Worm (Caenorhabditis elegans) whole organism, late embryonic: Measurements from ENCODE around the gene Y44A6C.1.

Source experiments
- C38D4.7 ChIP-seq: fragments of 200-800 bp; sonication (Bioruptor generic); optimal IDR thresholded peaks from 2 replicates; lab custom pipeline; 2018; ENCODE audit warnings: mild to moderate bottlenecking, missing genetic modification characterization, moderate library complexity, missing compliant biosample characterization
- T23F11.4 ChIP-seq: fragments of 200-800 bp; sonication (Bioruptor generic); optimal IDR thresholded peaks from 2 replicates; lab custom pipeline; 2018; ENCODE audit warnings: mild to moderate bottlenecking, missing genetic modification characterization, missing compliant biosample characterization
- ahr-1 ChIP-seq: sonication (generic microtip); optimal IDR thresholded peaks from 2 replicates; lab custom pipeline; 2016; ENCODE audit warnings: missing genetic modification characterization, missing compliant biosample characterization
- ceh-18 ChIP-seq: sonication (generic microtip); optimal IDR thresholded peaks from 2 replicates; lab custom pipeline; 2016; ENCODE audit warnings: missing genetic modification characterization, missing compliant biosample characterization
- ceh-2 ChIP-seq: sonication (generic microtip); optimal IDR thresholded peaks from 2 replicates; lab custom pipeline; 2016; ENCODE audit warnings: missing genotype, missing genetic modification characterization, missing compliant biosample characterization
- ceh-22 ChIP-seq: sonication (generic microtip); optimal IDR thresholded peaks from 2 replicates; lab custom pipeline; 2017; ENCODE audit warnings: missing biosample characterization, missing genetic modification characterization
- ceh-34 ChIP-seq: sonication (generic microtip); optimal IDR thresholded peaks from 2 replicates; lab custom pipeline; 2016; ENCODE audit warnings: mild to moderate bottlenecking, missing genetic modification characterization, missing compliant biosample characterization
- ceh-48 ChIP-seq: sonication (generic microtip); optimal IDR thresholded peaks from 2 replicates; lab custom pipeline; 2016; ENCODE audit warnings: missing genetic modification characterization, inconsistent platforms, missing compliant biosample characterization
- che-1 ChIP-seq: sonication (generic microtip); optimal IDR thresholded peaks from 2 replicates; lab custom pipeline; 2016; ENCODE audit warnings: mild to moderate bottlenecking, missing genetic modification characterization, missing compliant biosample characterization
- dve-1 ChIP-seq: sonication (generic microtip); optimal IDR thresholded peaks from 2 replicates; lab custom pipeline; 2017; ENCODE audit warnings: antibody characterized with exemption, mild to moderate bottlenecking, missing genetic modification characterization, missing compliant biosample characterization
- elt-2 ChIP-seq: sonication (generic microtip); optimal IDR thresholded peaks from 2 replicates; lab custom pipeline; 2016; ENCODE audit warnings: missing genetic modification reagents, missing genetic modification characterization, missing compliant biosample characterization
- eyg-1 ChIP-seq: sonication (generic microtip); optimal IDR thresholded peaks from 2 replicates; lab custom pipeline; 2016; ENCODE audit warnings: missing genotype, missing genetic modification characterization, missing compliant biosample characterization
- hlh-30 ChIP-seq: sonication (generic microtip); optimal IDR thresholded peaks from 2 replicates; lab custom pipeline; 2017; ENCODE audit warnings: antibody characterized with exemption, missing genetic modification characterization, missing compliant biosample characterization; ENCODE audit not compliant: insufficient read depth
- hlh-6 ChIP-seq: sonication (generic microtip); optimal IDR thresholded peaks from 2 replicates; lab custom pipeline; 2016; ENCODE audit warnings: missing genotype, missing genetic modification characterization, missing compliant biosample characterization
- mec-3 ChIP-seq: sonication (generic microtip); optimal IDR thresholded peaks from 2 replicates; lab custom pipeline; 2016; ENCODE audit warnings: borderline replicate concordance, missing genetic modification characterization, missing compliant biosample characterization
- nfya-1 ChIP-seq: sonication (generic microtip); optimal IDR thresholded peaks from 2 replicates; lab custom pipeline; 2017; ENCODE audit warnings: missing genetic modification characterization, mild to moderate bottlenecking, missing compliant biosample characterization, antibody characterized with exemption, moderate library complexity
- nhr-11 ChIP-seq: fragments of 150-350 bp; optimal IDR thresholded peaks from 2 replicates; lab custom pipeline; 2014; ENCODE audit warnings: missing biosample characterization, missing genetic modification characterization
- pag-3 ChIP-seq: sonication (generic microtip); optimal IDR thresholded peaks from 2 replicates; lab custom pipeline; 2016; ENCODE audit warnings: missing compliant biosample characterization, missing genetic modification characterization, borderline replicate concordance
- pat-9 ChIP-seq: fragments of 200-800 bp; sonication (Bioruptor generic); optimal IDR thresholded peaks from 2 replicates; lab custom pipeline; 2018; ENCODE audit warnings: mild to moderate bottlenecking, missing genetic modification characterization, moderate library complexity, missing compliant biosample characterization
- pax-1 ChIP-seq: fragments of 150-350 bp; optimal IDR thresholded peaks from 2 replicates; lab custom pipeline; 2014; ENCODE audit warnings: missing biosample characterization, missing genetic modification characterization
- pha-2 ChIP-seq: sonication (generic microtip); optimal IDR thresholded peaks from 2 replicates; lab custom pipeline; 2017; ENCODE audit warnings: mild to moderate bottlenecking, missing genetic modification characterization, missing compliant biosample characterization
- pha-4 ChIP-seq: fragments of 150-350 bp; optimal IDR thresholded peaks from 2 replicates; lab custom pipeline; 2018; ENCODE audit warnings: missing biosample characterization, missing genetic modification reagents, missing genetic modification characterization
- ref-2 ChIP-seq: sonication (generic microtip); optimal IDR thresholded peaks from 2 replicates; lab custom pipeline; 2016; ENCODE audit warnings: missing genetic modification characterization, missing compliant biosample characterization
- sox-4 ChIP-seq: sonication (generic microtip); optimal IDR thresholded peaks from 2 replicates; lab custom pipeline; 2017; ENCODE audit warnings: mild to moderate bottlenecking, missing genetic modification characterization, inconsistent platforms, missing compliant biosample characterization
- syd-9 ChIP-seq: sonication (generic microtip); optimal IDR thresholded peaks from 2 replicates; lab custom pipeline; 2016; ENCODE audit warnings: mild to moderate bottlenecking, missing genetic modification characterization, moderate library complexity, missing compliant biosample characterization
- tbx-2 ChIP-seq: sonication (generic microtip); optimal IDR thresholded peaks from 2 replicates; lab custom pipeline; 2016; ENCODE audit warnings: missing genetic modification characterization, missing compliant biosample characterization
- unc-42 ChIP-seq: sonication (generic microtip); optimal IDR thresholded peaks from 2 replicates; lab custom pipeline; 2016; ENCODE audit warnings: missing genotype, missing genetic modification characterization, missing compliant biosample characterization
- zip-5 ChIP-seq: sonication (generic microtip); optimal IDR thresholded peaks from 2 replicates; lab custom pipeline; 2016; ENCODE audit warnings: missing genetic modification characterization, missing compliant biosample characterization
- ztf-16 ChIP-seq: sonication (generic microtip); optimal IDR thresholded peaks from 2 replicates; lab custom pipeline; 2017; ENCODE audit warnings: missing genetic modification characterization, missing compliant biosample characterization

Gene Y44A6C.1

DNA sequence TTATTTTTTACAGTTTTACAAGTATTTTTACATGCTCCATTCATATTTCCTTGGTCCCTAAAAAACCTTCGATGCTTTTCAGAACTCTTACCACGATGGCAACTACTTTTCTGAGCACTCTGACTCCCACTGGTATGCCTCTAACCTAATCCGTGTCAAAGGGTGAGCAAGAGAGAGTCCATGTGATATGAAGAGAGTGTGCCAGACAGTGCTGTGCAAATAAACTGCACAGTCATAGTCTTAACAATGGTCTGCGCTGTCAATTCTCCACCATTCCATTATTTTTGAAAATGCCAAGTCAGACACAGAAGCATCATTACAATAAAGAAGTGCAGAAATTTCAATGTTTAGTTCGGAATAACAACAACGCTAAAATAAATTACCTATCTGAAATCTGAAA, 31.6 kb downstream of the Y44A6C.1 start:
- TF ChIP-seq sox-4 (tag; lab: Kevin White, UChicago) (no peak), dve-1 (tag; lab: Kevin White, UChicago) (no peak), elt-2 (tag; lab: Kevin White, UChicago) (no peak), nhr-11 (tag; lab: Kevin White, UChicago) (no peak), che-1 (tag; lab: Kevin White, UChicago) (no peak), pag-3 (tag; lab: Kevin White, UChicago) (no peak)

ce11 chrV:20746805-20747204, 33.1 kb downstream of the Y44A6C.1 start:
- no peak for TF ChIP-seq C38D4.7
- TF ChIP-seq che-1 (tag; lab: Kevin White, UChicago): no peak
- peak; percentile 84 for TF ChIP-seq ceh-34 (tag; lab: Kevin White, UChicago)

- TF ChIP-seq syd-9: no peak
- no peak for TF ChIP-seq hlh-30 (tag; lab: Kevin White, UChicago)
- no peak for TF ChIP-seq zip-5 (tag; lab: Kevin White, UChicago)
- no peak for TF ChIP-seq T23F11.4
- no peak for TF ChIP-seq pat-9 (tag; lab: Kevin White, UChicago)
- TF ChIP-seq unc-42 (tag; lab: Kevin White, UChicago): no peak
- no peak for TF ChIP-seq ceh-48 (tag; lab: Kevin White, UChicago)
- no peak for TF ChIP-seq ref-2 (tag; lab: Kevin White, UChicago)
- no peak for TF ChIP-seq ahr-1 (tag; lab: Kevin White, UChicago)
Observed at ce11 chrV:20747964-20748363, 34.2 kb downstream of the Y44A6C.1 start.

- TF ChIP-seq pha-2: peak; percentile 68
- peak; percentile 72 for TF ChIP-seq pax-1 (tag; lab: Kevin White, UChicago)
- TF ChIP-seq eyg-1 (tag; lab: Kevin White, UChicago): no peak
- peak; percentile 89 for TF ChIP-seq pha-4 (tag; lab: Kevin White, UChicago)
- TF ChIP-seq ztf-16 (tag; lab: Kevin White, UChicago): no peak
- peak; percentile 67 for TF ChIP-seq nfya-1 (tag; lab: Kevin White, UChicago)
- TF ChIP-seq ceh-34 (tag; lab: Kevin White, UChicago): peak; percentile 29
- no peak for TF ChIP-seq hlh-6 (tag; lab: Kevin White, UChicago)
- peak; percentile 21 for TF ChIP-seq ceh-2 (tag; lab: Kevin White, UChicago)
- peak; percentile 24 for TF ChIP-seq dve-1 (tag; lab: Kevin White, UChicago)
- peak; percentile 21 for TF ChIP-seq ceh-18 (tag; lab: Kevin White, UChicago)
- TF ChIP-seq, all 69 proteins: peak for 8
Observed at ce11 chrV:20749098-20749497, 35.4 kb downstream of the Y44A6C.1 start.

DNA sequence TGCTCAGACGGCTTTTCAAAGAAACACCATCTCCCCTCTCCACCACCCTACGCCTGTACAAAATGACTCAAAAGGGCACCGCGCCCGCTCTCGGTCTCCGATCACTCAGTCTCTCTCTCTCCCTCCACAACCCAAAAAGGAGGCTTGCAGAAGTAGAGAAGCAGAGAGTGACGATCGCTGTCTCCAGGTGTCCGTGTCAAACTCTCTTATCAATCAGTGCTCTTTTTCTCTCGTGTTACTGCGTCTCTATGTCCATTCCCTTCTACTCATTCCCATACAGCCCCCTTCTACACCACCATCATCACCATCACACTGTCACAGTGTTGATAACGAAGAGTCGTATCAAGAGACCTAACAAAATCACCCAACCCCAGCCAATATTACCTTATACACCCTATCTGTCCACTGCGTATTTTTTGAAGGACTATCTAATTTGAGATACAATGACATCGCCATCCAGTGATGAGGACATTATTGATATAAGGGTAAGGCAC, 38.9 kb downstream of the Y44A6C.1 start, which contains the start of gene pha-4:
Gene pha-4 (plus strand): TSS at position 444 of the 494 bp plus-strand sequence.
- TF ChIP-seq tbx-2 (tag; lab: Kevin White, UChicago) (peak; percentile 9), ceh-2 (tag; lab: Kevin White, UChicago) (no peak), ceh-18 (tag; lab: Kevin White, UChicago) (peak; percentile 9), elt-2 (tag; lab: Kevin White, UChicago) (peak; percentile 82)

DNA sequence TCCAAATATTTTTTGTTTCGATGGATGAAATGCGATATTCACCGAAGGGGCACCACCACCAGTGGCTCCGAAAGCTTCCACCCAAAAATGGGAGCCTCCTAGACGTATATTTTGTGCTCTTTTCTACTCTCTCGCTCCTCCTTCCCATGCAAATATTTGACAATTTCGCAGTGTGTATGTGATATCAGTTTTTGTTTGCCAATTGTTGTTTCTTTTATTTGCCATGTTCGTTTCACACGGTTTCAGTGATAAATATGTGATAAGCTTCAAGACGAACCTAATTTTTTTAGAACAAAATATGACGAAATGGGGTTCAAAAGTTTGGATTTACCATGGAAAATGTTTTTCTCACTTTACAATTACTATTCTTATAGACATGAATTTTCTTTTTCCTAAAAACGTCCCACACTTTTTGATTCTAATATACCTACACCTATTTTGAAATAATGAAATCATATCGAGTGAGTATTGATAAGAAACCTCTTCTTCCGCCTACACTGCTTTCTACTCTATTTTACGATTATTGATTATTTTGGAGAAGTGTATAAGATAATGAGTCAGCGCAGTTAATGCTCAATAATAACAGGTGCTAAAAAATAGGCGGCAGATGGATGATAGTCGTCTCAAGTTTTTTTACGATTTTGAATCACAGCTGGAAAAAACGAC, 40.3 kb downstream of the Y44A6C.1 start:
- no peak for TF ChIP-seq ceh-22 (tag; lab: Kevin White, UChicago)
- no peak for TF ChIP-seq ztf-16 (tag; lab: Kevin White, UChicago)
- TF ChIP-seq mec-3: no peak
